Fruit fly (Drosophila melanogaster) whole organism, prepupa: Measurements from ENCODE around the gene CG9503.

Experiments used
- Blimp-1 ChIP-seq: fragments of 200-800 bp; sonication (Bioruptor generic); optimal IDR thresholded peaks from 3 replicates; lab custom pipeline; 2017; ENCODE audit warnings: missing biosample characterization, missing genetic modification characterization, mild to moderate bottlenecking, moderate library complexity, missing genetic modification reagents
- CG10631 ChIP-seq: fragments of 200-800 bp; sonication (Bioruptor generic); optimal IDR thresholded peaks from 2 replicates; lab custom pipeline; 2016; ENCODE audit warnings: missing biosample characterization, missing genetic modification characterization
- CG11294 ChIP-seq: fragments of 200-800 bp; sonication (Bioruptor generic); IDR thresholded peaks from 2 replicates; pipeline ENCODE4 v1.3.6; 2022; ENCODE audit warnings: missing biosample characterization, missing genetic modification characterization
- CG11762 ChIP-seq: fragments of 200-800 bp; sonication (Bioruptor generic); optimal IDR thresholded peaks from 3 replicates; lab custom pipeline; 2016; ENCODE audit warnings: missing biosample characterization, missing genetic modification characterization; ENCODE audit not compliant: insufficient read depth
- CG11902 ChIP-seq: fragments of 200-800 bp; sonication (Bioruptor generic); optimal IDR thresholded peaks from 3 replicates; lab custom pipeline; 2016; ENCODE audit warnings: missing biosample characterization, missing genetic modification characterization
- CG16779 ChIP-seq: fragments of 200-800 bp; sonication (Bioruptor generic); optimal IDR thresholded peaks from 3 replicates; lab custom pipeline; 2017; ENCODE audit warnings: missing biosample characterization, mild to moderate bottlenecking, missing genetic modification characterization
- CG3032 ChIP-seq: fragments of 200-800 bp; optimal IDR thresholded peaks from 2 replicates; lab custom pipeline; 2019; ENCODE audit warnings: missing biosample characterization, mild to moderate bottlenecking, missing genetic modification characterization, moderate library complexity
- CG32006 ChIP-seq: fragments of 200-800 bp; sonication (Bioruptor generic); optimal IDR thresholded peaks from 3 replicates; lab custom pipeline; 2017; ENCODE audit warnings: missing biosample characterization, mild to moderate bottlenecking, missing genetic modification characterization
- CG34406 ChIP-seq: fragments of 200-800 bp; sonication (Bioruptor generic); optimal IDR thresholded peaks from 3 replicates; lab custom pipeline; 2016; ENCODE audit warnings: missing biosample characterization, missing genetic modification characterization
- CG4318 ChIP-seq: fragments of 200-800 bp; sonication (Bioruptor generic); optimal IDR thresholded peaks from 3 replicates; lab custom pipeline; 2017; ENCODE audit warnings: missing biosample characterization, mild to moderate bottlenecking, missing genetic modification characterization
- CG6163 ChIP-seq: fragments of 200-800 bp; sonication (Bioruptor generic); IDR thresholded peaks from 3 replicates; pipeline ENCODE4 v1.3.6; 2022; ENCODE audit warnings: missing biosample characterization, missing genetic modification characterization
- CG6276 ChIP-seq: fragments of 200-800 bp; sonication (Bioruptor generic); optimal IDR thresholded peaks from 2 replicates; lab custom pipeline; 2017; ENCODE audit warnings: missing biosample characterization, mild to moderate bottlenecking, missing genetic modification characterization
- CG6792 ChIP-seq: fragments of 200-800 bp; sonication (Bioruptor generic); optimal IDR thresholded peaks from 3 replicates; lab custom pipeline; 2016; ENCODE audit warnings: missing biosample characterization, missing genetic modification characterization
- CG6808 ChIP-seq: fragments of 200-800 bp; sonication (Bioruptor generic); optimal IDR thresholded peaks from 3 replicates; lab custom pipeline; 2017; ENCODE audit warnings: missing biosample characterization, missing genetic modification characterization, mild to moderate bottlenecking, moderate library complexity, missing genetic modification reagents
- CG6854 ChIP-seq: fragments of 200-800 bp; sonication (Bioruptor generic); optimal IDR thresholded peaks from 2 replicates; lab custom pipeline; 2017; ENCODE audit warnings: missing biosample characterization, mild to moderate bottlenecking, missing genetic modification characterization
- CG7368 ChIP-seq: fragments of 200-800 bp; sonication (Bioruptor generic); optimal IDR thresholded peaks from 3 replicates; lab custom pipeline; 2016; ENCODE audit warnings: missing biosample characterization, missing genetic modification characterization
- CG8119 ChIP-seq: fragments of 200-800 bp; sonication (Bioruptor generic); IDR thresholded peaks from 3 replicates; pipeline ENCODE4 v1.3.6; 2022; ENCODE audit warnings: missing biosample characterization, missing genetic modification characterization
- CG9139 ChIP-seq: fragments of 200-800 bp; sonication (Bioruptor generic); optimal IDR thresholded peaks from 3 replicates; lab custom pipeline; 2017; ENCODE audit warnings: missing biosample characterization, mild to moderate bottlenecking, missing genetic modification characterization
- Eip78C ChIP-seq: fragments of 200-800 bp; sonication (Bioruptor generic); peaks from one replicate; lab custom pipeline; 2016; ENCODE audit warnings: missing biosample characterization, missing genetic modification characterization
- Ets21C ChIP-seq: fragments of 200-800 bp; sonication (Bioruptor generic); optimal IDR thresholded peaks from 3 replicates; lab custom pipeline; 2016; ENCODE audit warnings: missing biosample characterization, missing genetic modification characterization
- Ets96B ChIP-seq: fragments of 200-800 bp; optimal IDR thresholded peaks from 2 replicates; lab custom pipeline; 2019; ENCODE audit warnings: missing biosample characterization, mild to moderate bottlenecking, missing genetic modification characterization, moderate library complexity
- Gug ChIP-seq: fragments of 200-800 bp; sonication (Bioruptor generic); IDR thresholded peaks from 2 replicates; pipeline ENCODE4 v1.3.6; 2022; ENCODE audit warnings: missing biosample characterization, missing genetic modification characterization
- Hr38 ChIP-seq: sonication (Bioruptor generic); optimal IDR thresholded peaks from 2 replicates; lab custom pipeline; 2016; ENCODE audit warnings: missing biosample characterization, missing genetic modification characterization
- Hr39 ChIP-seq: fragments of 200-800 bp; sonication (Bioruptor generic); optimal IDR thresholded peaks from 2 replicates; lab custom pipeline; 2016; ENCODE audit warnings: missing biosample characterization, missing genetic modification characterization
- Hr4 ChIP-seq: fragments of 200-800 bp; sonication (Bioruptor generic); optimal IDR thresholded peaks from 3 replicates; lab custom pipeline; 2016; ENCODE audit warnings: missing biosample characterization, missing genetic modification characterization
- Lpt ChIP-seq: fragments of 200-800 bp; sonication (Bioruptor generic); optimal IDR thresholded peaks from 3 replicates; lab custom pipeline; 2016; ENCODE audit warnings: missing biosample characterization, missing genetic modification characterization
- Met ChIP-seq: fragments of 200-800 bp; sonication (Bioruptor generic); optimal IDR thresholded peaks from 3 replicates; lab custom pipeline; 2016; ENCODE audit warnings: missing biosample characterization, missing genetic modification characterization
- OdsH ChIP-seq: fragments of 200-800 bp; sonication (Bioruptor generic); optimal IDR thresholded peaks from 3 replicates; lab custom pipeline; 2016; ENCODE audit warnings: missing biosample characterization, missing genetic modification characterization
- Smox ChIP-seq: fragments of 200-800 bp; sonication (Bioruptor generic); optimal IDR thresholded peaks from 3 replicates; lab custom pipeline; 2016; ENCODE audit warnings: missing biosample characterization, missing genetic modification characterization
- Sox14 ChIP-seq: fragments of 200-800 bp; sonication (Bioruptor generic); optimal IDR thresholded peaks from 3 replicates; lab custom pipeline; 2016; ENCODE audit warnings: missing biosample characterization, missing genetic modification characterization
- Sox15 ChIP-seq: fragments of 200-800 bp; sonication (Bioruptor generic); optimal IDR thresholded peaks from 3 replicates; lab custom pipeline; 2016; ENCODE audit warnings: missing biosample characterization, missing genetic modification characterization
- achi ChIP-seq: fragments of 200-800 bp; sonication (Bioruptor generic); optimal IDR thresholded peaks from 3 replicates; lab custom pipeline; 2016; ENCODE audit warnings: missing biosample characterization, missing genetic modification characterization
- acj6 ChIP-seq: fragments of 200-800 bp; sonication (Bioruptor generic); optimal IDR thresholded peaks from 3 replicates; lab custom pipeline; 2016; ENCODE audit warnings: missing biosample characterization, missing genetic modification characterization
- cyc ChIP-seq: fragments of 200-800 bp; sonication (Bioruptor generic); optimal IDR thresholded peaks from 3 replicates; lab custom pipeline; 2016; ENCODE audit warnings: missing biosample characterization, missing genetic modification characterization
- dac ChIP-seq: fragments of 200-800 bp; sonication (Bioruptor generic); optimal IDR thresholded peaks from 2 replicates; lab custom pipeline; 2017; ENCODE audit warnings: missing biosample characterization, mild to moderate bottlenecking, missing genetic modification characterization
- dsx ChIP-seq: fragments of 200-800 bp; optimal IDR thresholded peaks from 3 replicates; lab custom pipeline; 2019; ENCODE audit warnings: missing biosample characterization, mild to moderate bottlenecking, missing genetic modification characterization, moderate library complexity; ENCODE audit not compliant: poor library complexity, severe bottlenecking
- esn ChIP-seq: fragments of 200-800 bp; sonication (Bioruptor generic); optimal IDR thresholded peaks from 2 replicates; lab custom pipeline; 2016; ENCODE audit warnings: missing biosample characterization, mild to moderate bottlenecking, missing genetic modification characterization, moderate library complexity
- fd85E ChIP-seq: fragments of 200-800 bp; sonication (Bioruptor generic); optimal IDR thresholded peaks from 3 replicates; lab custom pipeline; 2016; ENCODE audit warnings: missing biosample characterization, missing genetic modification characterization
- fkh ChIP-seq: fragments of 200-800 bp; sonication (Bioruptor generic); optimal IDR thresholded peaks from 3 replicates; lab custom pipeline; 2017; ENCODE audit warnings: missing biosample characterization, mild to moderate bottlenecking, missing genetic modification characterization, moderate library complexity
- net ChIP-seq: fragments of 200-800 bp; sonication (Bioruptor generic); optimal IDR thresholded peaks from 3 replicates; lab custom pipeline; 2016; ENCODE audit warnings: missing biosample characterization, missing genetic modification characterization
- pdm3 ChIP-seq: fragments of 200-800 bp; sonication (Bioruptor generic); optimal IDR thresholded peaks from 3 replicates; lab custom pipeline; 2016; ENCODE audit warnings: missing biosample characterization, missing genetic modification characterization
- spab ChIP-seq: fragments of 200-800 bp; sonication (Bioruptor generic); optimal IDR thresholded peaks from 2 replicates; lab custom pipeline; 2017; ENCODE audit warnings: missing biosample characterization, mild to moderate bottlenecking, missing genetic modification characterization, missing genetic modification reagents
- svp ChIP-seq: fragments of 200-800 bp; sonication (Bioruptor generic); peaks from one replicate; lab custom pipeline; 2016; ENCODE audit warnings: missing biosample characterization, missing genetic modification characterization
- topi ChIP-seq: fragments of 200-800 bp; sonication (Bioruptor generic); optimal IDR thresholded peaks from 3 replicates; lab custom pipeline; 2016; ENCODE audit warnings: missing biosample characterization, missing genetic modification characterization
- vri ChIP-seq: fragments of 200-800 bp; sonication (Bioruptor generic); optimal IDR thresholded peaks from 3 replicates; lab custom pipeline; 2016; ENCODE audit warnings: missing biosample characterization, mild to moderate bottlenecking, missing genetic modification characterization

CG9503 gene

DNA sequence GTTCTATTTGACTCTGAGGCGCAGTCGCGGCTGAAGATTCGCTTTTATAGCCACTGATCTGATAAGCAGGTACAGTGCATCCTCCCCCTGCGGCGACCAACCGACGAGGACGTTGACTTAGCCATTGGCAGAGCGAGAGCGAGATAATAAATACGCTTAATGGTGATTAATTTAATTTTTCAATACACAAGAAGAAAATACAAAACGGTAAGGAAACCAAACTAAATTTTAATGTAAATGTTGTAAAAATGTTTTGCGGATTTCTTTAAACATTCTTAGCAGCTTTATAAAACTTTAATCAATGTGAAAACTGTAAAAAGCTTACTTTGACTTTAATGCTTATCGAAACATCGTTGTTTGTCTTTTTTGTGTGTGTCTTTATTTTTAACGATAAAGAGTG is 14.2 kb downstream of the CG9503 start:
- TF ChIP-seq CG6792 (GFP tag; lab: Kevin White, UChicago) (no peak), Met (GFP tag; lab: Kevin White, UChicago) (peak; percentile 18), Sox14 (GFP tag; lab: Kevin White, UChicago) (no peak), Sox15 (GFP tag; lab: Kevin White, UChicago) (no peak), esn (peak; percentile 13), svp (GFP tag; lab: Kevin White, UChicago) (peak; percentile 74), Eip78C (GFP tag; lab: Kevin White, UChicago) (peak; percentile 57), CG32006 (peak; percentile 21), Hr39 (GFP tag; lab: Kevin White, UChicago) (peak; percentile 22), CG6163 (GFP tag; lab: Robert Waterston, UW) (no peak)

DNA sequence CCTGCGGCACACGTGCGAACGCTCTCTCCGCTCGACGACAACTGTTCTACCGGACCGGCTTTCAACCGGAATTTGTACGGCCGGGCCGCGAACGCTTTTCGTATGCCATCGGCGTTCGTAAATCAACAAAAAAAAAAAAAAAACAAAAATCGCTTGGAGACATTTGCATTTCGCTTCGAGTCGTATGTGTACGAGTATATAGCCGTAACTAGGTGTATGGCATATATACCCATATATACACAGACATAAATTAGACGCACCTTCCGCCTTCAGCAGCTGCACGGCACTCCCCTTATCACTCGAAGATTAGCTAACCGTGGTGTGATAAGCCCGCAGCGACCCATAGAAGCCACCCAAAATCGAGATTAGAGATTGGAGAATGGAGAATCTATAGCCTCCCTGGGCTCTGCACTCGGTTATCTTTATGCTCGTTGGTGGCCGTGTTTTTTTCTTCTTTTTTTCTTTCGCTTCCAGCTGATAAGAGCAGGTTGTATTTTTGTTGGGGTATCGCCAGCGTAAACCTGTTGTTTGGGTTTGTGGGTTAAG is 17.7 kb downstream of the CG9503 start, which contains the start of gene CG9512:
Gene CG9512 (minus strand): TSS at position 51 of the 546 bp plus-strand sequence.
- peak; percentile 34 for TF ChIP-seq fkh
- peak; percentile 87 for TF ChIP-seq vri (GFP tag; lab: Kevin White, UChicago)
- TF ChIP-seq svp (GFP tag; lab: Kevin White, UChicago): peak; percentile 68
- no peak for TF ChIP-seq CG7368 (GFP tag; lab: Kevin White, UChicago)
- TF ChIP-seq, all 60 proteins: peak for 3

DNA sequence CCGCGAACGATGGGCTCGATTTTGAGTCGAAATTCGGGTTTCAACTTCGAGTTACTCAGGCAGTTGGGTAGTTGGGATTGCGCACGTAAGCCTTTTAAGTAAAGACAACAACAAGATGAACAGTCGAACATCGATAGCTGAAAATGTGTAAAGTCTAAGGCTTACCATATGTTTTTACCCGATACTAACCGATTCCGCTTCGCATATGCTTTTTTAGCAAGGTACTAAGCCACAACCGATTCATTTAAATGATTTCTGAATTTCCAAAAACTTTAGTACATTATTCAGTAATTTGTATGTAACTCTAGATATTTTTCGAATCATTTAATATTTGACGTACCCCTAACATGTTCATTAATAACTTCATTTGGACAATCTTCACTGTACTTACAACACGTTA is 25.7 kb downstream of the CG9503 start:
- TF ChIP-seq CG9139 (no peak), Eip78C (GFP tag; lab: Kevin White, UChicago) (peak; percentile 82), Ets21C (GFP tag; lab: Kevin White, UChicago) (peak; percentile 58), Lpt (peak; percentile 33), CG6276 (GFP tag; lab: Kevin White, UChicago) (peak; percentile 62), CG16779 (tag; lab: Kevin White, UChicago) (peak; percentile 23), esn (peak; percentile 81), CG6808 (GFP tag; lab: Kevin White, UChicago) (peak; percentile 2), Hr38 (GFP tag; lab: Kevin White, UChicago) (no peak), achi (GFP tag; lab: Kevin White, UChicago) (peak; percentile 72), Hr39 (GFP tag; lab: Kevin White, UChicago) (peak; percentile 70), spab (GFP tag; lab: Kevin White, UChicago) (no peak), Hr4 (GFP tag; lab: Kevin White, UChicago) (peak; percentile 8), acj6 (peak; percentile 65), Blimp-1 (GFP tag; lab: Kevin White, UChicago) (peak; percentile 46), CG11294 (GFP tag; lab: Robert Waterston, UW) (no peak; the same call in 1 of the 2 replicates), CG11762 (peak; percentile 55), Gug (GFP tag; lab: Robert Waterston, UW) (no peak), Ets96B (no peak), CG10631 (peak; percentile 27), Sox15 (GFP tag; lab: Kevin White, UChicago) (peak; percentile 74), dsx (GFP tag; lab: Kevin White, UChicago) (no peak), CG4318 (peak; percentile 46), OdsH (GFP tag; lab: Kevin White, UChicago) (peak; percentile 76), svp (GFP tag; lab: Kevin White, UChicago) (peak; percentile 75), fkh (no peak), vri (GFP tag; lab: Kevin White, UChicago) (no peak), Sox14 (GFP tag; lab: Kevin White, UChicago) (peak; percentile 47), CG6854 (GFP tag; lab: Kevin White, UChicago) (peak; percentile 20), net (peak; percentile 59), CG3032 (no peak), dac (GFP tag; lab: Kevin White, UChicago) (peak; percentile 17), fd85E (GFP tag; lab: Kevin White, UChicago) (peak; percentile 13), CG11902 (peak; percentile 76), Smox (GFP tag; lab: Kevin White, UChicago) (peak; percentile 73), CG34406 (peak; percentile 79), topi (GFP tag; lab: Kevin White, UChicago) (peak; percentile 70), pdm3 (GFP tag; lab: Kevin White, UChicago) (peak; percentile 81), Met (GFP tag; lab: Kevin White, UChicago) (peak; percentile 79), CG8119 (GFP tag; lab: Robert Waterston, UW) (peak; percentile 77), CG32006 (peak; percentile 78), cyc (GFP tag; lab: Kevin White, UChicago) (peak; percentile 74), CG6792 (GFP tag; lab: Kevin White, UChicago) (peak; percentile 81)
